Fruit fly (Drosophila melanogaster) whole organism, embryonic: ENCODE data around the gene Polr3A.

ENCODE experiments used
- Bgb ChIP-seq: fragments of 200-800 bp; sonication (Bioruptor generic); IDR thresholded peaks from 2 replicates; pipeline ENCODE4 v1.3.6; 2022; ENCODE audit warnings: missing biosample characterization, missing genetic modification characterization; ENCODE audit not compliant: partially characterized antibody
- CG10267 ChIP-seq: fragments of 200-800 bp; sonication (Bioruptor generic); optimal IDR thresholded peaks from 2 replicates; lab custom pipeline; 2018; ENCODE audit warnings: missing biosample characterization, mild to moderate bottlenecking, missing genetic modification characterization, moderate library complexity
- CG10431 ChIP-seq: fragments of 200-800 bp; sonication (Bioruptor generic); optimal IDR thresholded peaks from 3 replicates; lab custom pipeline; 2018; ENCODE audit warnings: missing biosample characterization, mild to moderate bottlenecking, missing genetic modification characterization
- CG10565 ChIP-seq: fragments of 200-800 bp; sonication (Bioruptor generic); optimal IDR thresholded peaks from 3 replicates; lab custom pipeline; 2016; ENCODE audit warnings: missing biosample characterization, mild to moderate bottlenecking, missing genetic modification characterization
- CG11085 ChIP-seq: fragments of 200-800 bp; sonication (Bioruptor generic); IDR thresholded peaks from 2 replicates; pipeline ENCODE4 v1.3.6; 2022; ENCODE audit warnings: missing biosample characterization, missing genetic modification characterization
- CG11696 ChIP-seq: fragments of 200-800 bp; sonication (Bioruptor generic); IDR thresholded peaks from 2 replicates; pipeline ENCODE4 v1.3.6; 2022; ENCODE audit warnings: missing biosample characterization, missing genetic modification characterization
- CG13296 ChIP-seq: fragments of 200-800 bp; sonication (Bioruptor generic); optimal IDR thresholded peaks from 3 replicates; lab custom pipeline; 2018; ENCODE audit warnings: missing biosample characterization, mild to moderate bottlenecking, missing genetic modification characterization
- CG13624 ChIP-seq: fragments of 200-800 bp; sonication (Bioruptor generic); optimal IDR thresholded peaks from 2 replicates; lab custom pipeline; 2016; ENCODE audit warnings: missing biosample characterization, missing genetic modification characterization
- CG14050 ChIP-seq: fragments of 200-800 bp; sonication (Bioruptor generic); IDR thresholded peaks from 3 replicates; pipeline ENCODE4 v1.3.6; 2022; ENCODE audit warnings: missing biosample characterization, missing genetic modification characterization
- CG1647 ChIP-seq: fragments of 200-800 bp; sonication (Bioruptor generic); optimal IDR thresholded peaks from 3 replicates; lab custom pipeline; 2016; ENCODE audit warnings: missing biosample characterization, missing genetic modification characterization
- CG17186 ChIP-seq: fragments of 200-800 bp; sonication (Bioruptor generic); optimal IDR thresholded peaks from 3 replicates; lab custom pipeline; 2017; ENCODE audit warnings: missing biosample characterization, missing genetic modification reagents, missing genetic modification characterization
- CG2875 ChIP-seq: fragments of 200-800 bp; sonication (Bioruptor generic); optimal IDR thresholded peaks from 2 replicates; lab custom pipeline; 2017; ENCODE audit warnings: missing biosample characterization, mild to moderate bottlenecking, missing genetic modification characterization, missing genetic modification reagents
- CG2889 ChIP-seq: fragments of 200-800 bp; sonication (Bioruptor generic); IDR thresholded peaks from 3 replicates; pipeline ENCODE4 v1.3.6; 2022; ENCODE audit warnings: missing biosample characterization, missing genetic modification characterization
- CG30020 ChIP-seq: fragments of 200-800 bp; optimal IDR thresholded peaks from 2 replicates; lab custom pipeline; 2019; ENCODE audit warnings: missing biosample characterization, mild to moderate bottlenecking, missing genetic modification characterization, moderate library complexity
- CG32767 ChIP-seq: fragments of 200-800 bp; sonication (Bioruptor generic); IDR thresholded peaks from 2 replicates; pipeline ENCODE4 v1.3.6; 2022; ENCODE audit warnings: missing biosample characterization, missing genetic modification characterization
- CG34224 ChIP-seq: fragments of 200-800 bp; sonication (Bioruptor generic); IDR thresholded peaks from 3 replicates; pipeline ENCODE4 v1.3.6; 2022; ENCODE audit warnings: missing biosample characterization, missing genetic modification characterization; ENCODE audit not compliant: partially characterized antibody
- CG6683 ChIP-seq: fragments of 200-800 bp; sonication (Bioruptor generic); optimal IDR thresholded peaks from 2 replicates; lab custom pipeline; 2017; ENCODE audit warnings: missing biosample characterization, mild to moderate bottlenecking, missing genetic modification characterization, missing genetic modification reagents
- CG7271 ChIP-seq: fragments of 200-800 bp; sonication (Bioruptor generic); optimal IDR thresholded peaks from 2 replicates; lab custom pipeline; 2018; ENCODE audit warnings: missing biosample characterization, mild to moderate bottlenecking, missing genetic modification characterization, moderate library complexity
- CG7556 ChIP-seq: fragments of 200-800 bp; sonication (Bioruptor generic); optimal IDR thresholded peaks from 2 replicates; lab custom pipeline; 2017; ENCODE audit warnings: missing biosample characterization, mild to moderate bottlenecking, missing genetic modification characterization
- CHES-1-like ChIP-seq: fragments of 200-800 bp; sonication (Bioruptor generic); optimal IDR thresholded peaks from 2 replicates; lab custom pipeline; 2016; ENCODE audit warnings: missing biosample characterization, missing genetic modification characterization
- GATAe ChIP-seq: fragments of 200-800 bp; sonication (Bioruptor generic); conservative IDR thresholded peaks from 2 replicates; pipeline ENCODE4 v1.3.6; 2022; ENCODE audit warnings: missing biosample characterization, missing genetic modification characterization
- HLH3B ChIP-seq: fragments of 200-800 bp; sonication (Bioruptor generic); IDR thresholded peaks from 2 replicates; pipeline ENCODE4 v1.3.6; 2022; ENCODE audit warnings: missing biosample characterization, missing genetic modification characterization
- HmgZ ChIP-seq: fragments of 200-800 bp; sonication (Bioruptor generic); optimal IDR thresholded peaks from 2 replicates; lab custom pipeline; 2018; ENCODE audit warnings: missing biosample characterization, mild to moderate bottlenecking, missing genetic modification characterization
- Jarid2 ChIP-seq: fragments of 200-800 bp; sonication (Bioruptor generic); optimal IDR thresholded peaks from 3 replicates; lab custom pipeline; 2017; ENCODE audit warnings: mild to moderate bottlenecking, missing biosample characterization, missing genetic modification reagents, missing genetic modification characterization
- Myb ChIP-seq: fragments of 200-800 bp; sonication (Bioruptor generic); optimal IDR thresholded peaks from 2 replicates; lab custom pipeline; 2016; ENCODE audit warnings: missing biosample characterization, missing genetic modification characterization
- NFAT ChIP-seq: fragments of 200-800 bp; sonication (Bioruptor generic); IDR thresholded peaks from 2 replicates; pipeline ENCODE4 v1.3.6; 2022; ENCODE audit warnings: missing biosample characterization, missing genetic modification characterization
- Nf-YB ChIP-seq: fragments of 200-800 bp; sonication (Bioruptor generic); optimal IDR thresholded peaks from 3 replicates; lab custom pipeline; 2019; ENCODE audit warnings: missing biosample characterization, mild to moderate bottlenecking, missing genetic modification characterization, moderate library complexity
- Trl ChIP-seq, 3 experiments: fragments of >200 bp in 2 of 3; fragments of 200-800 bp in 1 of 3; sonication (Bioruptor generic) in 1 of 3; optimal IDR thresholded peaks; 2 replicates in 1 of 3; 3 replicates in 2 of 3; lab custom pipeline; 2016 to 2017; ENCODE audit warnings: missing biosample characterization in 1 of 3, missing genetic modification characterization in 1 of 3
- al ChIP-seq: fragments of 200-800 bp; sonication (Bioruptor generic); IDR thresholded peaks from 2 replicates; pipeline ENCODE4 v1.3.6; 2022; ENCODE audit warnings: missing biosample characterization, missing genetic modification characterization
- amos ChIP-seq: fragments of 200-800 bp; sonication (Bioruptor generic); IDR thresholded peaks from 2 replicates; pipeline ENCODE4 v1.3.6; 2022; ENCODE audit warnings: missing biosample characterization, missing genetic modification characterization; ENCODE audit not compliant: partially characterized antibody
- ato ChIP-seq: fragments of 200-800 bp; sonication (Bioruptor generic); IDR thresholded peaks from 2 replicates; pipeline ENCODE4 v1.3.6; 2022; ENCODE audit warnings: missing biosample characterization, missing genetic modification characterization; ENCODE audit not compliant: partially characterized antibody
- bab2 ChIP-seq: fragments of 200-800 bp; sonication (Bioruptor generic); optimal IDR thresholded peaks from 2 replicates; lab custom pipeline; 2016; ENCODE audit warnings: missing biosample characterization, missing genetic modification characterization
- cato ChIP-seq: fragments of 200-800 bp; sonication (Bioruptor generic); optimal IDR thresholded peaks from 2 replicates; lab custom pipeline; 2016; ENCODE audit warnings: missing biosample characterization, missing genetic modification characterization, borderline replicate concordance
- danr ChIP-seq: fragments of 200-800 bp; sonication (Bioruptor generic); IDR thresholded peaks from 2 replicates; pipeline ENCODE4 v1.3.6; 2022; ENCODE audit warnings: missing biosample characterization, missing genetic modification characterization
- disco-r ChIP-seq: fragments of 200-800 bp; sonication (Bioruptor generic); optimal IDR thresholded peaks from 2 replicates; lab custom pipeline; 2016; ENCODE audit warnings: missing biosample characterization, missing genetic modification characterization
- dpn ChIP-seq, 2 experiments: fragments of 200-800 bp; sonication (Bioruptor generic); optimal IDR thresholded peaks; 3 replicates each; lab custom pipeline; 2016; ENCODE audit warnings: missing biosample characterization in 2 of 2, missing genetic modification characterization in 2 of 2
- emc ChIP-seq: fragments of 200-800 bp; sonication (Bioruptor generic); optimal IDR thresholded peaks from 2 replicates; lab custom pipeline; 2016; ENCODE audit warnings: missing biosample characterization, missing genetic modification characterization
- fd102C ChIP-seq: fragments of 200-800 bp; sonication (Bioruptor generic); optimal IDR thresholded peaks from 2 replicates; lab custom pipeline; 2018; ENCODE audit warnings: missing biosample characterization, mild to moderate bottlenecking, missing genetic modification characterization, moderate library complexity
- gro ChIP-seq: fragments of 200-800 bp; sonication (Bioruptor generic); optimal IDR thresholded peaks from 2 replicates; lab custom pipeline; 2016; ENCODE audit warnings: missing biosample characterization, missing genetic modification characterization
- h ChIP-seq: fragments of >200 bp; optimal IDR thresholded peaks from 2 replicates; lab custom pipeline; 2017
- hth ChIP-seq: fragments of >200 bp; optimal IDR thresholded peaks from 2 replicates; lab custom pipeline; 2017; ENCODE audit warnings: inconsistent platforms
- pan ChIP-seq, 4 experiments: fragments of >200 bp in 3 of 4; fragments of 200-800 bp in 1 of 4; sonication (Bioruptor generic) in 1 of 4; optimal IDR thresholded peaks in 3 of 4; IDR thresholded peaks in 1 of 4; 2 replicates each; pipeline versions ENCODE4 v1.3.6 to Lab custom; 2017 to 2022; ENCODE audit warnings: missing biosample characterization in 2 of 4, missing genetic modification characterization in 2 of 4, mixed read lengths in 1 of 4
- pros ChIP-seq: fragments of 200-800 bp; sonication (Bioruptor generic); optimal IDR thresholded peaks from 3 replicates; lab custom pipeline; 2019; ENCODE audit warnings: missing biosample characterization, mild to moderate bottlenecking, missing genetic modification characterization, moderate library complexity
- ranshi ChIP-seq: fragments of 200-800 bp; sonication (Bioruptor generic); IDR thresholded peaks from 2 replicates; pipeline ENCODE4 v1.3.6; 2022; ENCODE audit warnings: missing biosample characterization, missing genetic modification characterization
- sens ChIP-seq: fragments of 200-800 bp; sonication (Bioruptor generic); peaks from one replicate; lab custom pipeline; 2016; ENCODE audit warnings: missing biosample characterization, missing genetic modification characterization
- stwl ChIP-seq: fragments of 200-800 bp; sonication (Bioruptor generic); optimal IDR thresholded peaks from 3 replicates; lab custom pipeline; 2018; ENCODE audit warnings: missing biosample characterization, mild to moderate bottlenecking, missing genetic modification characterization, moderate library complexity

Gene Polr3A

DNA sequence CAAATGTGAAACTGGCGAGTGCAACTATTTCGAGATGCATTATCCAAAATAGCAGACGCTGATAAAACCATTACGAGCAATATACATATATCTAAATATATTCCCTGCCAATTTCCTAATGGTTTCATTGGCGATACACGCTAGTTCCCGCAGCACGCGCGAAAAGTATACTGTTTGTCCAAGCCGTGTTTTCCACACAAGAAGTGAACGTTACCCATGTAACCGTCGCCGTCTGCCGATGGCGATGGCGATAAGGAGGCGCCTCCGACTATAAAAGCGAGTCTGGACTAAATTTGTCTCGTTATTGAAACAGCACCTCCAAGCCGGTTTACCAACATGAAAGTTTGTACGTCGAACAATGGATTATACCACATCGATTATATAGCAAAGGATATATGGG is 16.1 kb downstream of the Polr3A start, which contains the start of gene CG43673:
CG43673 (plus strand) TSS at position 301 of the 400 bp plus-strand sequence.
- TF ChIP-seq CG11696 (GFP tag; lab: Robert Waterston, UW) (no peak), CHES-1-like (GFP tag; lab: Kevin White, UChicago) (no peak), GATAe (GFP tag; lab: Robert Waterston, UW) (no peak), CG2889 (GFP tag; lab: Robert Waterston, UW) (no peak), disco-r (GFP tag; lab: Kevin White, UChicago) (no peak), CG1647 (GFP tag; lab: Kevin White, UChicago) (no peak), stwl (tag; lab: Kevin White, UChicago) (no peak), CG7271 (no peak), CG10267 (tag; lab: Kevin White, UChicago) (no peak), Jarid2 (GFP tag; lab: Kevin White, UChicago) (no peak), CG13296 (GFP tag; lab: Kevin White, UChicago) (no peak), pros (no peak), CG13624 (GFP tag; lab: Kevin White, UChicago) (no peak), CG7556 (GFP tag; lab: Kevin White, UChicago) (no peak), CG11085 (GFP tag; lab: Robert Waterston, UW) (no peak)

DNA sequence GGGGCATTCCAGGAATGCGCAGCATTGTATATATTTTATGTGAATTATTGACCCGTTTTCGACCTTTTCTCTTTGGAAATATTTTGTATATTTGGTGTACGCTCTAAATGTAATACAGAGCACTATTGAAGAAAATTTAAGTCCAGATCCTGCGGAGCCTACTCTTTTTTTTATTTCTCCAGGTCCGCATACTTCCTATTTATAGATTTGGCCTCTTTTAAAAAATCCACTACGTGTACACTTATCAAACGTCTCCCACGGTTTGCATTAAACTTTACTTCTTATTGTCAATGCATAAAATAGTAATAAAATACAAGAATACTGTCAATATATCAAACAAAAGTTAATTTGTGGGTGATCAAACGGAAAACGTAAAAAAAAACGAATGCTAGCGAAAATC is 20.9 kb downstream of the Polr3A start, which contains the start of gene Efhc1.1:
Efhc1.1 (minus strand) TSS at position 101 of the 400 bp plus-strand sequence.
- TF ChIP-seq emc (GFP tag; lab: Kevin White, UChicago) (no peak), dpn (GFP tag; optimal IDR thresholded peaks at IDR 0.05; lab: Kevin White, UChicago) (no peak), Bgb (GFP tag; lab: Robert Waterston, UW) (no peak), fd102C (no peak), sens (no peak), CG30020 (tag; lab: Kevin White, UChicago) (no peak), Myb (GFP tag; lab: Kevin White, UChicago) (no peak), h (lab: Kevin White, UChicago) (no peak), danr (GFP tag; lab: Robert Waterston, UW) (no peak)

DNA sequence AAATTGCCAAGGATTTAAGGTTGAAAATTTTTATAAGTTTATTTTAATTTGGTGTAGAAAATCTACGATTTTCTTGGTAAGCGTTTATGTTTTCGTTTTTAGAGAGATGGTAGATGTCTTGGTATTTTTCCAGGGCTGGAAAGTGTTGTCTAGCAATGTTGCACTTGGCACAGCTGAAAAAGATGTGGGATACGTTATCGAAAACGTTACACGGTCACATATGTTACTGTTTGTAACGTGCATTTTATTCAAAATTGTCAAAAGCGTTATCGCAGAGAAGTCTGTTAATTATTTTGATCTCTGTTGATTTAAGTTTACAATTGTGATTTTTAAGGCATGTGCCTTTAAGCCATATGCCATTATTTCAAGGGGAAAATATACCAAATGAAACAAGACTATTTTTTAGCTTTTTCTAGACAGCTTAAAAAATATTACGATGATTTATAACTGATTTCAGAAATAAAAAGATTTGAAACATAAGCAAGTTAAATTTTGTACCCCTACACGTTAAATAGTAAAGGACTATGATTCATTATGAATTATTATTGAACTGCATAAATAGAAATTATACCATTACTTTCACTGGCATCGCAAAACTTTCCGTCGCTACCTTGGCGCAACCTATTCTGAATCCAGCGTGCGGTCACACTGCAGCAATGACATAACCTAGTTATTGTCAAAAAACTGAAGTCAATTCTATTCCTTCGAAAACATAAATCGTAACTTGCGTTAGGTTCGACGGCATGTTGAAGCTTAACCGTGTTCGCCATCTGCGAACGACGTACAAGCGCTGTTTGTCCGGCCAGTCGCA is 22.9 kb downstream of the Polr3A start, which contains the start of the genes Paf-AHalpha and mRpS30:
Paf-AHalpha (minus strand) TSS at position 155 of the 811 bp plus-strand sequence.
mRpS30 (plus strand) TSS at position 619 of the 811 bp plus-strand sequence.
- TF ChIP-seq Bgb (GFP tag; lab: Robert Waterston, UW), result peak; percentile 29; the same call in 1 of the 2 replicates
- TF ChIP-seq HLH3B, result no peak
- TF ChIP-seq CG14050 (GFP tag; lab: Robert Waterston, UW), result no peak
- TF ChIP-seq al, result no peak
- TF ChIP-seq amos (GFP tag; lab: Robert Waterston, UW), result peak; percentile 14; the same call in 1 of the 2 replicates
- TF ChIP-seq HmgZ (tag; lab: Kevin White, UChicago), result peak; percentile 13
- TF ChIP-seq CG32767 (GFP tag; lab: Robert Waterston, UW), result no peak
- no peak for TF ChIP-seq Trl (optimal IDR thresholded peaks at IDR 0.05; lab: Kevin White, UChicago)
- TF ChIP-seq Trl (GFP tag; optimal IDR thresholded peaks at IDR 0.05; lab: Kevin White, UChicago), result no peak
- no peak for TF ChIP-seq hth (lab: Kevin White, UChicago)
- TF ChIP-seq NFAT, result no peak
- no peak for TF ChIP-seq CG17186 (GFP tag; lab: Kevin White, UChicago)
- TF ChIP-seq CG6683 (GFP tag; lab: Kevin White, UChicago), result no peak
- no peak for TF ChIP-seq CG2875
- TF ChIP-seq ato (GFP tag; lab: Robert Waterston, UW), result no peak
- TF ChIP-seq CG10565, result no peak
- no peak for TF ChIP-seq gro (GFP tag; lab: Kevin White, UChicago)
- TF ChIP-seq ranshi, result no peak
- TF ChIP-seq pan (optimal IDR thresholded peaks at IDR 0.05; lab: Kevin White, UChicago), result no peak
- no peak for TF ChIP-seq pan (GFP tag; optimal IDR thresholded peaks at IDR 0.05 in 1 of 2, IDR thresholded peaks at IDR 0.05 in 1 of 2)
- no peak for TF ChIP-seq Nf-YB (GFP tag; lab: Kevin White, UChicago)
- TF ChIP-seq CG10431 (GFP tag; lab: Kevin White, UChicago), result no peak
- TF ChIP-seq cato (GFP tag; lab: Kevin White, UChicago), result no peak
- TF ChIP-seq bab2 (GFP tag; lab: Kevin White, UChicago), result no peak
- no peak for TF ChIP-seq CG34224 (GFP tag; lab: Robert Waterston, UW)
